Worm (Caenorhabditis elegans): ENCODE results near the gene F39H12.3.

ce11 chrX:853604-854003 is 12.3 kb upstream of the F39H12.3 start:
- no peak for TF ChIP-seq ama-1 (optimal IDR thresholded peaks at IDR 0.05)
- TF ChIP-seq unc-130 (GFP tag; optimal IDR thresholded peaks at IDR 0.05): no peak
- no peak for TF ChIP-seq ces-1 (GFP tag; optimal IDR thresholded peaks at IDR 0.05)

All from whole organism, L4 larva.